Worm (Caenorhabditis elegans) whole organism, early embryonic: ENCODE measurements around the gene C16C8.22.

Source experiments
- ama-1 ChIP-seq: fragments of 150-350 bp; optimal IDR thresholded peaks from 2 replicates; lab custom pipeline; 2014
- flt-1 ChIP-seq: fragments of 200-800 bp; sonication (Bioruptor generic); IDR thresholded peaks from 2 replicates; pipeline ENCODE4 v1.3.6; 2022; ENCODE audit warnings: missing genetic modification characterization, missing compliant biosample characterization

- TF ChIP-seq flt-1 (GFP tag; lab: Robert Waterston, UW): no peak
- no peak for TF ChIP-seq ama-1
Measured at ce11 chrII:3403535-3403934, 39.5 kb downstream of the C16C8.22 start, which contains the start of gene nep-8.
